Fruit fly (Drosophila melanogaster): ENCODE data around the gene Lk6.

Gene Lk6

DNA sequence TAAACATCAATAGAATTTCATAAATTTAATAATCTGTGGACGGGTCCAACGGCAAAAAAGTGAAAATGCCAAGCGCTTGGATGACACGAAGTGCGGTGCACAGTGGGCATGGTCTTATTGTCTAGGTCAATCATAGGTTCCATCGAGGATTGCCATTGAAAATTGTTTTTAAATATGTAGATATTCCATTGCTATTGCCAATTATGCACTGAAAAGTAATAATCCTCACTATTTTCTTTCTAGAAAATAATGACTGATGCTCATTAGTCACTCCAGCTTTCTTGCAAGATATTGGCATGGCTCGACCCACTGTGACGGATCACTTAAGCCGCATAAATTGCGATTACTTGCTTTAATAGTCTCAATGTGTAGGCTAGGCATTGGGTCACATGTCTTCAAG, 42.5 kb upstream of the Lk6 start (continued):
- TF ChIP-seq kni (GFP tag; optimal IDR thresholded peaks at IDR 0.05): no peak
- TF ChIP-seq CG10267 (tag; optimal IDR thresholded peaks at IDR 0.05): no peak
- no peak for TF ChIP-seq CG1024 (GFP tag; IDR thresholded peaks at IDR 0.05)
- peak; percentile 22 for TF ChIP-seq pnt (GFP tag; optimal IDR thresholded peaks at IDR 0.05)
- no peak for TF ChIP-seq wdn (GFP tag; IDR thresholded peaks at IDR 0.05)
- TF ChIP-seq CG12299 (tag; optimal IDR thresholded peaks at IDR 0.05): no peak
- no peak for TF ChIP-seq oc (tag; optimal IDR thresholded peaks at IDR 0.05)
- peak; percentile 1 for TF ChIP-seq NfI (GFP tag; optimal IDR thresholded peaks at IDR 0.05)
- peak; percentile 47 for TF ChIP-seq Oli (tag; optimal IDR thresholded peaks at IDR 0.05)
- no peak for TF ChIP-seq CG3726 (GFP tag; IDR thresholded peaks at IDR 0.05)
- TF ChIP-seq pan (optimal IDR thresholded peaks at IDR 0.05): no peak
- TF ChIP-seq pan (GFP tag; optimal IDR thresholded peaks at IDR 0.05 in 1 of 2, IDR thresholded peaks at IDR 0.05 in 1 of 2): peak in 1 of 2 experiments; percentile 56
- TF ChIP-seq CG3838 (GFP tag; optimal IDR thresholded peaks at IDR 0.05): no peak
- TF ChIP-seq CG12071 (GFP tag; optimal IDR thresholded peaks at IDR 0.05): no peak
- TF ChIP-seq esg (GFP tag; conservative IDR thresholded peaks at IDR 0.05): 0 out of 2 replicates have a peak, but pooled peaks have one; percentile 16
- TF ChIP-seq CG12219 (GFP tag; optimal IDR thresholded peaks at IDR 0.05): peak; percentile 1
- TF ChIP-seq CG3163 (GFP tag; optimal IDR thresholded peaks at IDR 0.05): no peak
- TF ChIP-seq pita (GFP tag; optimal IDR thresholded peaks at IDR 0.05): no peak
- TF ChIP-seq CG7963 (GFP tag; IDR thresholded peaks at IDR 0.05; ENCODE audit: partially characterized antibody): no peak
- peak; percentile 24 for TF ChIP-seq CG2712 (tag; optimal IDR thresholded peaks at IDR 0.05)
- no peak for TF ChIP-seq Mad (GFP tag; optimal IDR thresholded peaks at IDR 0.05)
- peak; percentile 37 for TF ChIP-seq PHDP (tag; optimal IDR thresholded peaks at IDR 0.05)
- TF ChIP-seq gt (GFP tag; IDR thresholded peaks at IDR 0.05): no peak
- TF ChIP-seq kay (GFP tag; optimal IDR thresholded peaks at IDR 0.05): no peak
- no peak for TF ChIP-seq usp (GFP tag; optimal IDR thresholded peaks at IDR 0.05)
- TF ChIP-seq cwo (GFP tag; optimal IDR thresholded peaks at IDR 0.05): peak; percentile 23
- no peak for TF ChIP-seq cad (GFP tag; optimal IDR thresholded peaks at IDR 0.05)
- TF ChIP-seq Nf-YB (GFP tag; optimal IDR thresholded peaks at IDR 0.05): no peak
- TF ChIP-seq Blimp-1 (GFP tag; optimal IDR thresholded peaks at IDR 0.05): peak; percentile 36
- no peak for TF ChIP-seq HLH4C (GFP tag; IDR thresholded peaks at IDR 0.05; ENCODE audit: partially characterized antibody)
- TF ChIP-seq Atf6 (GFP tag; IDR thresholded peaks at IDR 0.05): no peak
- TF ChIP-seq ftz-f1 (GFP tag; optimal IDR thresholded peaks at IDR 0.05): no peak
- no peak for TF ChIP-seq HLH54F (GFP tag; optimal IDR thresholded peaks at IDR 0.05)
- TF ChIP-seq CG7987 (GFP tag; optimal IDR thresholded peaks at IDR 0.05): no peak
- no peak for TF ChIP-seq dimm (GFP tag; IDR thresholded peaks at IDR 0.05)
- peak; percentile 10 for TF ChIP-seq Meics (GFP tag; optimal IDR thresholded peaks at IDR 0.05)
- no peak for TF ChIP-seq sqz (GFP tag; optimal IDR thresholded peaks at IDR 0.05)
- no peak for TF ChIP-seq Myb (GFP tag; optimal IDR thresholded peaks at IDR 0.05)
- TF ChIP-seq pros (GFP tag; optimal IDR thresholded peaks at IDR 0.05): no peak
- TF ChIP-seq Nf-YA (GFP tag; IDR thresholded peaks at IDR 0.05): no peak
- TF ChIP-seq CG15269 (tag; optimal IDR thresholded peaks at IDR 0.05): peak; percentile 45
- peak; percentile 40 for TF ChIP-seq CG9609 (GFP tag; optimal IDR thresholded peaks at IDR 0.05)
- no peak for TF ChIP-seq fd64A (GFP tag; optimal IDR thresholded peaks at IDR 0.05)
- no peak for TF ChIP-seq CG17912 (GFP tag; optimal IDR thresholded peaks at IDR 0.05)
- TF ChIP-seq E2f2 (GFP tag; IDR thresholded peaks at IDR 0.05): 0 out of 2 replicates have a peak, but pooled peaks have one; percentile 9
- 0 out of 2 replicates have a peak, but pooled peaks have one; percentile 14 for TF ChIP-seq CG8765 (GFP tag; IDR thresholded peaks at IDR 0.05)
- peak; percentile 44 for TF ChIP-seq phol (tag; optimal IDR thresholded peaks at IDR 0.05)
- TF ChIP-seq CG33213 (GFP tag; optimal IDR thresholded peaks at IDR 0.05): peak; percentile 34
- TF ChIP-seq tx (GFP tag; optimal IDR thresholded peaks at IDR 0.05): no peak
- TF ChIP-seq croc (GFP tag; conservative IDR thresholded peaks at IDR 0.05): no peak
- peak; percentile 27 for TF ChIP-seq nmo (GFP tag; optimal IDR thresholded peaks at IDR 0.05)
- TF ChIP-seq BtbVII (GFP tag; optimal IDR thresholded peaks at IDR 0.05): no peak
